Fruit fly (Drosophila melanogaster): ENCODE measurements around the gene ncd.

DNA sequence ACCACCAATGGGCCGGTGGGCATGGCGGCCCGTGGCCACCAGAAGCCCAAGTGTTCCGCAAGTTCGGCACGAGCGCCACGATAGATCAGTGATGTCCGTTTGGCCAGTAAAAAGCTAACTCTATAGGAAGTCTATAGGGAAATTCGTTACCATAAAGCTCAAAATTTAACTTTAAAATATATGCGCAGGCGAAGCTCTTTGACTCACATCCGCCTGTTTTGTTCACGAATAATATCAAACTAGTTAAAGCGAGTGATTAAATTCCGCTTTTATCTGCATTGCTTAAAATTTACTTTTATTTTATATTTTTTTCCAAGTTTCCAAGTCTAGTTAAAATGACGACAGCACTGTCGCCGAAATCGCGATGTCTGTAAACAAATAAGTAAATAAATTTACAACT, 49.2 kb downstream of the ncd start:
- no peak for TF ChIP-seq psq (optimal IDR thresholded peaks at IDR 0.05)
- TF ChIP-seq insv (optimal IDR thresholded peaks at IDR 0.05) = no peak
- TF ChIP-seq Sin3A (optimal IDR thresholded peaks at IDR 0.05) = no peak
- no peak for TF ChIP-seq h (optimal IDR thresholded peaks at IDR 0.05)
- TF ChIP-seq Myc (optimal IDR thresholded peaks at IDR 0.05) = no peak

Measured in Kc167 (cell line).